Worm (Caenorhabditis elegans): ENCODE measurements around the gene AC3.5.

Gene AC3.5

DNA sequence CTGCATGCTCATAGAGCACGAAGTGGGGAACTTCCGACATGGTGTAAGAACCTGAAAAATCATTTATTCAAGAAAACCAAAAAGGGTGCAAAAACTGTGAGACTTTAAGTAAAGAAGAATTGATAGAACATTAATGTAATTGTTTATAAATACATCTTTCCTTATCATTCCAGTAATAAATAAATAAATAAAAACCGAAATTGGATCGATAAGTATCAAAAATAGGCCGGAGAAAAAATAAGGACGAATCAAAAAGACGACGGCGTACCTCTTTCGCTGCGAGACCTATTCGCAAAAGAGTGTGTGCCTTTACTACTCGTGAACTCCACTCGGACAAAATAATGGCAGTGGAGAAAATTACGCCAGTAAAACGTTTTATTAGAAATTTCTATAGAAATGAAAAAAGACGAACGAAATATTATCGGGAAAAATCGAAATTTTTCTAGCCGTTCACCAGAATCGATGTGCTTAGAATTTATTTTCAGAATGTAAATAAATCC, 35.3 kb upstream of the AC3.5 start, which contains the start of gene nol-56:
TSS of gene nol-56 (minus strand) at position 51 of the 500 bp plus-strand sequence.
- TF ChIP-seq sea-2 (GFP tag; optimal IDR thresholded peaks at IDR 0.05) (no peak), ZK546.5 (tag; optimal IDR thresholded peaks at IDR 0.05) (no peak), eor-1 (tag; optimal IDR thresholded peaks at IDR 0.05) (no peak), daf-12 (tag; optimal IDR thresholded peaks at IDR 0.05) (no peak), unc-62 (GFP tag; optimal IDR thresholded peaks at IDR 0.05) (no peak), elt-3 (tag; optimal IDR thresholded peaks at IDR 0.05) (no peak), lin-39 (tag; optimal IDR thresholded peaks at IDR 0.05) (peak; percentile 86), zag-1 (tag; optimal IDR thresholded peaks at IDR 0.05) (no peak), nhr-67 (tag; optimal IDR thresholded peaks at IDR 0.05) (no peak), elt-1 (tag; optimal IDR thresholded peaks at IDR 0.05) (no peak), ceh-82 (tag; optimal IDR thresholded peaks at IDR 0.05) (no peak), snpc-4 (tag; optimal IDR thresholded peaks at IDR 0.05) (peak; percentile 80), nhr-12 (tag; optimal IDR thresholded peaks at IDR 0.05) (no peak), nhr-237 (tag; optimal IDR thresholded peaks at IDR 0.05) (no peak), pha-4 (tag; optimal IDR thresholded peaks at IDR 0.05) (peak; percentile 93), tbx-2 (tag; optimal IDR thresholded peaks at IDR 0.05) (no peak), hmg-11 (tag; optimal IDR thresholded peaks at IDR 0.05) (peak; percentile 80), ceh-9 (tag; optimal IDR thresholded peaks at IDR 0.05) (no peak), fkh-10 (GFP tag; optimal IDR thresholded peaks at IDR 0.05) (peak; percentile 43), jun-1 (tag; optimal IDR thresholded peaks at IDR 0.05) (peak; percentile 16), ceh-28 (tag; optimal IDR thresholded peaks at IDR 0.05) (peak; percentile 61), fos-1 (tag; optimal IDR thresholded peaks at IDR 0.05) (no peak), egl-27 (tag; optimal IDR thresholded peaks at IDR 0.05) (no peak), mdl-1 (tag; optimal IDR thresholded peaks at IDR 0.05) (no peak), elt-2 (tag; optimal IDR thresholded peaks at IDR 0.05) (peak; percentile 58), nhr-76 (tag; optimal IDR thresholded peaks at IDR 0.05) (no peak), nhr-43 (tag; optimal IDR thresholded peaks at IDR 0.05; ENCODE audit: poor library complexity, severe bottlenecking) (peak; percentile 77), aly-2 (tag; optimal IDR thresholded peaks at IDR 0.05) (no peak), ama-1 (optimal IDR thresholded peaks at IDR 0.05) (peak; percentile 37), mml-1 (tag; optimal IDR thresholded peaks at IDR 0.05) (no peak), ztf-11 (tag; optimal IDR thresholded peaks at IDR 0.05) (no peak), lsy-12 (tag; optimal IDR thresholded peaks at IDR 0.05) (peak; percentile 66), egl-5 (tag; optimal IDR thresholded peaks at IDR 0.05) (peak; percentile 81), pqm-1 (tag; optimal IDR thresholded peaks at IDR 0.05) (peak; percentile 34), nhr-23 (tag; optimal IDR thresholded peaks at IDR 0.05) (peak; percentile 93), lin-15B (tag; optimal IDR thresholded peaks at IDR 0.05) (peak; percentile 93), nfya-1 (tag; optimal IDR thresholded peaks at IDR 0.05; ENCODE audit: insufficient read depth) (peak; percentile 90), ztf-4 (tag; optimal IDR thresholded peaks at IDR 0.05) (peak; percentile 5), nhr-25 (tag; optimal IDR thresholded peaks at IDR 0.05) (peak; percentile 70), ceh-16 (tag; optimal IDR thresholded peaks at IDR 0.05) (no peak), R02D3.7 (tag; optimal IDR thresholded peaks at IDR 0.05) (peak; percentile 4), nhr-77 (tag; optimal IDR thresholded peaks at IDR 0.05) (no peak), unc-39 (tag; optimal IDR thresholded peaks at IDR 0.05) (no peak), nhr-28 (tag; optimal IDR thresholded peaks at IDR 0.05) (no peak), fkh-2 (tag; optimal IDR thresholded peaks at IDR 0.05) (no peak), skn-1 (tag; optimal IDR thresholded peaks at IDR 0.05) (peak; percentile 14), nhr-11 (tag; optimal IDR thresholded peaks at IDR 0.05) (no peak)
